Fruit fly (Drosophila melanogaster): ENCODE data around the gene Rim2.

- TF ChIP-seq psq (optimal IDR thresholded peaks at IDR 0.05) (no peak), usp (GFP tag; optimal IDR thresholded peaks at IDR 0.05) (no peak), CG8478 (optimal IDR thresholded peaks at IDR 0.05) (no peak), EcR (GFP tag; optimal IDR thresholded peaks at IDR 0.05) (no peak), pan (optimal IDR thresholded peaks at IDR 0.05) (peak; percentile 49), Dll (optimal IDR thresholded peaks at IDR 0.05) (no peak)
Measured at dm6 chr2L:1737057-1737581, 12.9 kb upstream of the Rim2 start.

All from whole organism.